Worm (Caenorhabditis elegans): ENCODE results near the gene nspc-14.

- no peak for TF ChIP-seq snpc-4 (tag; optimal IDR thresholded peaks at IDR 0.05)
- no peak for TF ChIP-seq dpl-1 (GFP tag; optimal IDR thresholded peaks at IDR 0.05)
Measured at ce11 chrX:12314395-12314794, 44.5 kb downstream of the nspc-14 start.

Measured in whole organism, L4 larva.